Worm (Caenorhabditis elegans) whole organism, midembryonic: ENCODE results near the gene plpr-1.

Experiments
- T22C8.4 ChIP-seq: fragments of 200-800 bp; sonication (Bioruptor generic); IDR thresholded peaks from 2 replicates; pipeline ENCODE4 v1.3.6; 2022; ENCODE audit warnings: missing genetic modification characterization, missing compliant biosample characterization
- cog-1 ChIP-seq: sonication (generic microtip); optimal IDR thresholded peaks from 2 replicates; lab custom pipeline; 2016; ENCODE audit warnings: missing genetic modification characterization, missing compliant biosample characterization
- flt-1 ChIP-seq: fragments of 200-800 bp; sonication (Bioruptor generic); IDR thresholded peaks from 2 replicates; pipeline ENCODE4 v1.3.6; 2022; ENCODE audit warnings: missing genetic modification characterization, missing compliant biosample characterization
- klf-2 ChIP-seq: fragments of 200-800 bp; sonication (Bioruptor generic); conservative IDR thresholded peaks from 2 replicates; pipeline ENCODE4 v1.3.6; 2022; ENCODE audit warnings: missing genetic modification reagents, missing genetic modification characterization, missing compliant biosample characterization
- med-1 ChIP-seq: sonication (generic microtip); optimal IDR thresholded peaks from 2 replicates; lab custom pipeline; 2017; ENCODE audit warnings: missing genetic modification characterization, mild to moderate bottlenecking, missing compliant biosample characterization, antibody characterized with exemption, missing genetic modification reagents; ENCODE audit not compliant: insufficient read depth
- ref-1 ChIP-seq: fragments of 200-800 bp; sonication (Bioruptor generic); conservative IDR thresholded peaks from 2 replicates; pipeline ENCODE4 v1.3.6; 2022; ENCODE audit warnings: missing genetic modification reagents, missing genetic modification characterization, missing compliant biosample characterization
- tab-1 ChIP-seq: fragments of 200-800 bp; sonication (Bioruptor generic); IDR thresholded peaks from 2 replicates; pipeline ENCODE4 v1.3.6; 2022; ENCODE audit warnings: missing genetic modification characterization, missing compliant biosample characterization
- ztf-23 ChIP-seq: fragments of 200-800 bp; sonication (Bioruptor generic); IDR thresholded peaks from 2 replicates; pipeline ENCODE4 v1.3.6; 2022; ENCODE audit warnings: missing genetic modification reagents, missing genetic modification characterization, missing compliant biosample characterization
- ztf-29 ChIP-seq: fragments of 200-800 bp; sonication (Bioruptor generic); IDR thresholded peaks from 2 replicates; pipeline ENCODE4 v1.3.6; 2022; ENCODE audit warnings: missing genetic modification reagents, missing genetic modification characterization, missing compliant biosample characterization

The plpr-1 gene

ce11 chrII:11192488-11192887 is 29.6 kb upstream of the plpr-1 start:
- TF ChIP-seq flt-1 (GFP tag; lab: Robert Waterston, UW) (no peak), klf-2 (GFP tag; lab: Robert Waterston, UW) (no peak), med-1 (GFP tag; lab: Kevin White, UChicago) (no peak), ref-1 (GFP tag; lab: Robert Waterston, UW) (no peak), ztf-23 (GFP tag; lab: Robert Waterston, UW) (no peak), tab-1 (GFP tag; lab: Robert Waterston, UW) (no peak), ztf-29 (GFP tag; lab: Robert Waterston, UW) (no peak), T22C8.4 (GFP tag; lab: Robert Waterston, UW) (no peak), cog-1 (tag; lab: Kevin White, UChicago) (no peak)

DNA sequence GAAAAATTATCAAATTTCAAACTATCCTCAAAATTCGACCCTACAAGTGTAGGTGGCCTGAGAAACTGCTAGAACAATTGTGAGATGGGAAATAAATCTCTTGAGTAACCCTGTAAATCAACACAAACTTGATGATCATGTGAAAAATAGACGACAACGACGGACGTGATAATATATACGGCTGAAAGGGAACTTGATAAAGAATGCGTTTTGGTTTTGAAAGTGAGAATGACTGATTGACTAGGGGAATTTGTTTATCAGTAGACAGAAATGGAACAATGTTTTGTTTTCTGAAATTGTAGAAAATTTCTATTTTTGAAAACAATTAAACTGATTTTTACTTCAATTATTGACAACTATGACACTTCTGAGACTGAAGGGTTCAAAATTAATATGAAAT is 28.6 kb upstream of the plpr-1 start:
- no peak for TF ChIP-seq cog-1 (tag; lab: Kevin White, UChicago)
- TF ChIP-seq T22C8.4 (GFP tag; lab: Robert Waterston, UW), result no peak
- no peak for TF ChIP-seq ztf-23 (GFP tag; lab: Robert Waterston, UW)

DNA sequence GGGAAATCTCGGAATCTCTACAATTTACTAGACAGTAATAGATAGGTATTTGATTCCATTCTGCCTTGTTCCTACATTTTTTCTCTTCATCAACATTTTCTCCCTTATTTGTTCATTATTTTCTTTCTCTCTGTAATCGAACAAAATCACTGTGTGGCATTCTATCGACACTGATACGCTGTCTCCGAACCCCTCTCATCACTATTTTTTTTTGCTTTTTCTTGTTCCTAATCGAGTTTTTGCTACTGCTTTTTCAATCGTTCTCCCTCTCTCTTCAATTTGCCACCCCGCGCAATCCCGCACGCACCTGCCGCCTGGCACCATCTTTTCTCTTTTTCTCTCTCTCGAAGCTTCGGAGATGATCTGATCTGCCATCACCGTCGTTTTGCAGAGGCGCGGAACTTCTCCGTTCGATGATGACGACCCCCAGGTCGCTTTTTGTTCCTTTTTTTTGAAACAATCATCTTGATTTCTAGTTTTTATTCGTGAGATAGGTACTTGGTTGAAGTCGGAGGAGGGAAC is 21.8 kb upstream of the plpr-1 start:
- TF ChIP-seq flt-1 (GFP tag; lab: Robert Waterston, UW) (no peak), ztf-29 (GFP tag; lab: Robert Waterston, UW) (no peak), med-1 (GFP tag; lab: Kevin White, UChicago) (no peak), T22C8.4 (GFP tag; lab: Robert Waterston, UW) (no peak), ref-1 (GFP tag; lab: Robert Waterston, UW) (no peak), ztf-23 (GFP tag; lab: Robert Waterston, UW) (no peak), cog-1 (tag; lab: Kevin White, UChicago) (no peak), klf-2 (GFP tag; lab: Robert Waterston, UW) (no peak), tab-1 (GFP tag; lab: Robert Waterston, UW) (no peak)

- no peak for TF ChIP-seq flt-1 (GFP tag; lab: Robert Waterston, UW)
- no peak for TF ChIP-seq T22C8.4 (GFP tag; lab: Robert Waterston, UW)
- no peak for TF ChIP-seq klf-2 (GFP tag; lab: Robert Waterston, UW)
- TF ChIP-seq ztf-29 (GFP tag; lab: Robert Waterston, UW), result no peak
- no peak for TF ChIP-seq ztf-23 (GFP tag; lab: Robert Waterston, UW)
- TF ChIP-seq cog-1 (tag; lab: Kevin White, UChicago), result no peak
- TF ChIP-seq tab-1 (GFP tag; lab: Robert Waterston, UW), result no peak
- no peak for TF ChIP-seq ref-1 (GFP tag; lab: Robert Waterston, UW)
- TF ChIP-seq med-1 (GFP tag; lab: Kevin White, UChicago), result no peak
Measured at ce11 chrII:11202581-11203271, 19.4 kb upstream of the plpr-1 start, which contains the start of gene srap-1. Gene srap-1, plus strand, starts transcription at chrII:11203221.

DNA sequence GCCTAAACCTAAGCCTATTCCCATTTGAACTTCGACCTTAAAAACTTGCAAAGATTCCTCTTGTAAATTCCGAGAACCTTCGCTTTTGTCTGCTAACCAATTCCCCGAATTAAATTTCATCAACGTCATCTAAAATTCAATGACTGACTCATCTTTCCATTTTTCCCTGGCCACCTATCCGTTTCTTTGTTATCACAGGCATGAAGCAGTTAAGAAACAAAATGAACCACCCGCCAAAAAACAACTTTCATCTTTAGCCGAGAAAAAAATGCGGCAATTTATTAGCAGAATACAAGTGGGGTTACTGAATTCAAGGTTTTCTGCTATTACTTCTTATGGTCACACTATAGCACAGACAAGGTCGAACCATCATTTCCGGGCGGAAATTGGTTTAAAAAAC is 17.4 kb upstream of the plpr-1 start:
- TF ChIP-seq ztf-29 (GFP tag; lab: Robert Waterston, UW) (no peak), klf-2 (GFP tag; lab: Robert Waterston, UW) (no peak), med-1 (GFP tag; lab: Kevin White, UChicago) (no peak), T22C8.4 (GFP tag; lab: Robert Waterston, UW) (no peak), ztf-23 (GFP tag; lab: Robert Waterston, UW) (no peak), flt-1 (GFP tag; lab: Robert Waterston, UW) (no peak)

- no peak for TF ChIP-seq cog-1 (tag; lab: Kevin White, UChicago)
- no peak for TF ChIP-seq tab-1 (GFP tag; lab: Robert Waterston, UW)
- TF ChIP-seq ref-1 (GFP tag; lab: Robert Waterston, UW), result no peak
- TF ChIP-seq ztf-29 (GFP tag; lab: Robert Waterston, UW), result no peak
- TF ChIP-seq flt-1 (GFP tag; lab: Robert Waterston, UW), result no peak
- TF ChIP-seq ztf-23 (GFP tag; lab: Robert Waterston, UW), result no peak
- TF ChIP-seq klf-2 (GFP tag; lab: Robert Waterston, UW), result no peak
- no peak for TF ChIP-seq med-1 (GFP tag; lab: Kevin White, UChicago)
- TF ChIP-seq T22C8.4 (GFP tag; lab: Robert Waterston, UW), result no peak
Measured at ce11 chrII:11205783-11206182, 16.3 kb upstream of the plpr-1 start.

- 0 out of 2 replicates have a peak, but pooled peaks have one; percentile 30 for TF ChIP-seq tab-1 (GFP tag; lab: Robert Waterston, UW)
Measured at ce11 chrII:11211661-11212060, 10.4 kb upstream of the plpr-1 start.

DNA sequence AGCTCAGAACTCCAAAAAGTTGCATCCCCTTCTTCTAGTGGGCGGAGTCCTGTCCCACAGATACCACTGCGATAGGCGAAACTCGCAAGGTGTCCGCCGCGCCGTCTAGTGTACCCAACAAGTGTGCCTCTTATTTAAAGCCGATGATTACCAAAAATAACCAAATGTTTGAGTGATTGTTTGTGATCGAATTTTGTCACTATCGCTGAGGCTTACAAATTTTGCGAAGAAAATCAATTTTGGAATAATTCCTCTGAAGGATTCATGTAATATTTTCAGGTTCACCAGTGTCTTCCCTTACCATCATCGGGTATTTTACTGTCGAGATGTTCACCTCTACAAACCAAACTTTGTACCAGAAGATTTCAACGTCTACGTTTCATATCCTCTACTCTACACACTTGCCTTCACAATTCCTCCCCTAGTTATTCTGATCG is 2.0 kb downstream of the plpr-1 start:
- TF ChIP-seq flt-1 (GFP tag; lab: Robert Waterston, UW) (no peak), ref-1 (GFP tag; lab: Robert Waterston, UW) (no peak), T22C8.4 (GFP tag; lab: Robert Waterston, UW) (no peak), ztf-23 (GFP tag; lab: Robert Waterston, UW) (no peak), ztf-29 (GFP tag; lab: Robert Waterston, UW) (no peak), med-1 (GFP tag; lab: Kevin White, UChicago) (no peak), tab-1 (GFP tag; lab: Robert Waterston, UW) (no peak; the same call in 1 of the 2 replicates), cog-1 (tag; lab: Kevin White, UChicago) (no peak)

ce11 chrII:11226379-11226778 is 4.3 kb downstream of the plpr-1 start, which contains the start of gene T06D8.2:
Gene T06D8.2, plus strand, starts transcription at chrII:11226679.
- TF ChIP-seq ref-1 (GFP tag; lab: Robert Waterston, UW), result no peak
- no peak for TF ChIP-seq klf-2 (GFP tag; lab: Robert Waterston, UW)
- no peak for TF ChIP-seq ztf-23 (GFP tag; lab: Robert Waterston, UW)
- no peak for TF ChIP-seq T22C8.4 (GFP tag; lab: Robert Waterston, UW)
- TF ChIP-seq med-1 (GFP tag; lab: Kevin White, UChicago), result no peak
- no peak for TF ChIP-seq tab-1 (GFP tag; lab: Robert Waterston, UW)
- TF ChIP-seq ztf-29 (GFP tag; lab: Robert Waterston, UW), result no peak
- TF ChIP-seq cog-1 (tag; lab: Kevin White, UChicago), result no peak
- TF ChIP-seq flt-1 (GFP tag; lab: Robert Waterston, UW), result no peak
